Fruit fly (Drosophila melanogaster): ENCODE data around the gene CG18814.

CG18814 gene

dm6 chr3L:16407815-16408608 is 38.4 kb downstream of the CG18814 start (continued):
- TF ChIP-seq pros (GFP tag; optimal IDR thresholded peaks at IDR 0.05) (peak; percentile 64), dimm (GFP tag; IDR thresholded peaks at IDR 0.05) (no peak), row (GFP tag; IDR thresholded peaks at IDR 0.05) (no peak), CG7987 (GFP tag; optimal IDR thresholded peaks at IDR 0.05) (no peak), E2f2 (GFP tag; IDR thresholded peaks at IDR 0.05) (no peak), lbe (GFP tag; optimal IDR thresholded peaks at IDR 0.05) (no peak), Stat92E (GFP tag; optimal IDR thresholded peaks at IDR 0.05) (no peak), CG11093 (GFP tag; IDR thresholded peaks at IDR 0.05) (no peak), CG15479 (GFP tag; optimal IDR thresholded peaks at IDR 0.05) (no peak), dysf (GFP tag; IDR thresholded peaks at IDR 0.05) (no peak), Tbp (GFP tag; optimal IDR thresholded peaks at IDR 0.05) (no peak), Trl (optimal IDR thresholded peaks at IDR 0.05) (peak; percentile 72 to 76), Trl (GFP tag; optimal IDR thresholded peaks at IDR 0.05) (no peak), bsh (GFP tag; optimal IDR thresholded peaks at IDR 0.05) (no peak), CG9876 (GFP tag; optimal IDR thresholded peaks at IDR 0.05) (no peak), Eip74EF (GFP tag; optimal IDR thresholded peaks at IDR 0.05) (no peak), mirr (GFP tag; optimal IDR thresholded peaks at IDR 0.05) (no peak), CG7556 (GFP tag; optimal IDR thresholded peaks at IDR 0.05) (no peak), cg (GFP tag; optimal IDR thresholded peaks at IDR 0.05) (peak; percentile 59), CG12104 (GFP tag; optimal IDR thresholded peaks at IDR 0.05) (no peak), sens (GFP tag) (peak; percentile 85), bab2 (GFP tag; optimal IDR thresholded peaks at IDR 0.05) (no peak), CG1647 (GFP tag; optimal IDR thresholded peaks at IDR 0.05) (no peak), BEAF-32 (GFP tag; optimal IDR thresholded peaks at IDR 0.05) (no peak), CG14965 (GFP tag; optimal IDR thresholded peaks at IDR 0.05; ENCODE audit: borderline replicate concordance) (peak; percentile 83), CG6765 (GFP tag; optimal IDR thresholded peaks at IDR 0.05) (no peak), CG8359 (GFP tag; optimal IDR thresholded peaks at IDR 0.05; ENCODE audit: borderline replicate concordance) (no peak), pita (GFP tag; optimal IDR thresholded peaks at IDR 0.05) (no peak), hkb (optimal IDR thresholded peaks at IDR 0.05) (no peak), hkb (GFP tag; IDR thresholded peaks at IDR 0.05) (no peak), CG14667 (GFP tag; IDR thresholded peaks at IDR 0.05) (no peak), Ets65A (GFP tag) (peak; percentile 18), fu2 (GFP tag; optimal IDR thresholded peaks at IDR 0.05) (no peak), zfh2 (GFP tag; optimal IDR thresholded peaks at IDR 0.05) (no peak), CG1792 (GFP tag; optimal IDR thresholded peaks at IDR 0.05) (no peak), Poxn (GFP tag; IDR thresholded peaks at IDR 0.05) (no peak), CG10543 (GFP tag; optimal IDR thresholded peaks at IDR 0.05) (peak; percentile 25), Bgb (GFP tag; IDR thresholded peaks at IDR 0.05; ENCODE audit: partially characterized antibody) (no peak), jigr1 (GFP tag; IDR thresholded peaks at IDR 0.05) (no peak), CG18599 (GFP tag; optimal IDR thresholded peaks at IDR 0.05) (no peak), repo (GFP tag; optimal IDR thresholded peaks at IDR 0.05) (no peak), CG17612 (GFP tag; IDR thresholded peaks at IDR 0.05) (no peak), Ada2b (GFP tag; IDR thresholded peaks at IDR 0.05) (no peak), CG8089 (GFP tag; optimal IDR thresholded peaks at IDR 0.05) (no peak), CG34376 (GFP tag; optimal IDR thresholded peaks at IDR 0.05) (no peak), MTF-1 (GFP tag; optimal IDR thresholded peaks at IDR 0.05; ENCODE audit: borderline replicate concordance) (no peak), CG10267 (tag; optimal IDR thresholded peaks at IDR 0.05) (no peak), CG17829 (tag; optimal IDR thresholded peaks at IDR 0.05) (no peak), pnt (GFP tag; optimal IDR thresholded peaks at IDR 0.05) (no peak), CTCF (GFP tag; optimal IDR thresholded peaks at IDR 0.05) (peak; percentile 91), CG17568 (GFP tag; optimal IDR thresholded peaks at IDR 0.05) (no peak)

Data from whole organism, embryonic.